Worm (Caenorhabditis elegans) whole organism, midembryonic: ENCODE data around the gene F52C12.2.

Experiments used
- T22C8.4 ChIP-seq: fragments of 200-800 bp; sonication (Bioruptor generic); IDR thresholded peaks from 2 replicates; pipeline ENCODE4 v1.3.6; 2022; ENCODE audit warnings: missing genetic modification characterization, missing compliant biosample characterization
- cog-1 ChIP-seq: sonication (generic microtip); optimal IDR thresholded peaks from 2 replicates; lab custom pipeline; 2016; ENCODE audit warnings: missing genetic modification characterization, missing compliant biosample characterization
- flt-1 ChIP-seq: fragments of 200-800 bp; sonication (Bioruptor generic); IDR thresholded peaks from 2 replicates; pipeline ENCODE4 v1.3.6; 2022; ENCODE audit warnings: missing genetic modification characterization, missing compliant biosample characterization
- med-1 ChIP-seq: sonication (generic microtip); optimal IDR thresholded peaks from 2 replicates; lab custom pipeline; 2017; ENCODE audit warnings: missing genetic modification characterization, mild to moderate bottlenecking, missing compliant biosample characterization, antibody characterized with exemption, missing genetic modification reagents; ENCODE audit not compliant: insufficient read depth
- tab-1 ChIP-seq: fragments of 200-800 bp; sonication (Bioruptor generic); IDR thresholded peaks from 2 replicates; pipeline ENCODE4 v1.3.6; 2022; ENCODE audit warnings: missing genetic modification characterization, missing compliant biosample characterization
- ztf-23 ChIP-seq: fragments of 200-800 bp; sonication (Bioruptor generic); IDR thresholded peaks from 2 replicates; pipeline ENCODE4 v1.3.6; 2022; ENCODE audit warnings: missing genetic modification reagents, missing genetic modification characterization, missing compliant biosample characterization

DNA sequence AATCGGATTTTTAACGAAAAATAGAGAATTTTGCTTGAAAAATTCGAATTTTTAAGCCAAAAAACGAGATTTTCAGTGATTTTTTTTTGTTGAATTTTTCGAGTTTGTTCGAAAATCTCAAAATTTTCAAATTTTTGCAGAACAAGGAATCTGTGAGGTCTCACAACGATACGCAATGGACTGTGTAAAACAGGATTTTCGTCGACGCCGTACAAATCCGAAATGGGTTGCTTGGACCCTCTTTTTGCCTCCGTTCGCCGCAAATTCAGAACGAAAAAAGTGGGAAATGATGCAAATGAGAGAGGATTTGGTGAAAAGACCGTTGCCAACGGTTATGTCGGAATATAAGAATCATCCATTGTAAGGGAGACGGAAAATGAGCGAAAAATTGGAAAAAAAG is 48.9 kb downstream of the F52C12.2 start:
- TF ChIP-seq ztf-23 (GFP tag; lab: Robert Waterston, UW) (no peak), flt-1 (GFP tag; lab: Robert Waterston, UW) (no peak), cog-1 (tag; lab: Kevin White, UChicago) (no peak), med-1 (no peak), T22C8.4 (no peak), tab-1 (GFP tag; lab: Robert Waterston, UW) (no peak)
